Worm (Caenorhabditis elegans): ENCODE data around the gene C38C3.3.

DNA sequence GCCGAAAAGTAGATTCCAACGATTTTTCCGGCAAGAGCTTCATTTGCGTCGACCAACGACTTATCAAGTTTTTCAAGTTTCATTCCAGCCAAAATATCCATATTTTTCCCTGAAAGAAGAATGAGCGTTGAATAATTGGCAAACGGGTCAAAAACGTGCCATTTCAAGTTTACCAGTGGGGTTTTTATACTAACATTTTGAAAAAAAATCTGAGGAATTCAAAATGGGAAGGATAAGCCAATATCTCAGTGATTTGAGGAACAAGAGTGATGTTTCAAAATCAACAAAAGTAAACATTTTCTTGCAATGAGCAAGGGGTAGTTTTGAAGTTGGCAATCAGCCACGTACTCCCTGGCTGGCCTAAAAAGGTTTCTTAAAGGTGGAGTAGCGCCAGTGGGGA, 38.9 kb downstream of the C38C3.3 start, which contains the start of gene trx-5:
- TF ChIP-seq ahr-1 (tag; optimal IDR thresholded peaks at IDR 0.05) (no peak), hlh-6 (tag; optimal IDR thresholded peaks at IDR 0.05) (no peak), pqm-1 (tag; optimal IDR thresholded peaks at IDR 0.05) (no peak), fkh-10 (GFP tag; optimal IDR thresholded peaks at IDR 0.05) (no peak), ceh-9 (tag; optimal IDR thresholded peaks at IDR 0.05) (no peak), elt-2 (tag; optimal IDR thresholded peaks at IDR 0.05) (no peak), fkh-6 (tag; optimal IDR thresholded peaks at IDR 0.05) (no peak), hlh-8 (tag; optimal IDR thresholded peaks at IDR 0.05) (no peak), ceh-31 (tag; optimal IDR thresholded peaks at IDR 0.05) (no peak), ama-1 (optimal IDR thresholded peaks at IDR 0.05) (no peak), pha-4 (tag; optimal IDR thresholded peaks at IDR 0.05) (no peak), gmeb-2 (tag; optimal IDR thresholded peaks at IDR 0.05) (no peak), T23F11.4 (GFP tag; optimal IDR thresholded peaks at IDR 0.05) (no peak)

Data from whole organism, late embryonic.